Worm (Caenorhabditis elegans) whole organism, mixed stage, embryonic: Measurements from ENCODE around the gene zipt-17.

Experiments used
- blmp-1 ChIP-seq: fragments of 150-350 bp; optimal IDR thresholded peaks from 2 replicates; lab custom pipeline; 2014; ENCODE audit warnings: missing biosample characterization, missing genetic modification characterization
- ceh-43 ChIP-seq: fragments of 200-800 bp; sonication (Bioruptor generic); optimal IDR thresholded peaks from 2 replicates; lab custom pipeline; 2018; ENCODE audit warnings: mild to moderate bottlenecking, missing genetic modification characterization, moderate library complexity, missing compliant biosample characterization
- mab-5 ChIP-seq: fragments of 150-350 bp; optimal IDR thresholded peaks from 2 replicates; lab custom pipeline; 2014; ENCODE audit warnings: missing biosample characterization, missing genetic modification characterization

ce11 chrIV:17328834-17329233, 38.4 kb downstream of the zipt-17 start, which contains the start of gene ceh-88:
- TF ChIP-seq blmp-1 (tag; lab: Kevin White, UChicago) (no peak), ceh-43 (GFP tag; lab: Kevin White, UChicago) (no peak), mab-5 (tag; lab: Kevin White, UChicago) (no peak)
